Worm (Caenorhabditis elegans) whole organism, mixed stage, embryonic: ENCODE measurements around the gene T05C3.6.

Source experiments
- M03D4.4 ChIP-seq: sonication (generic microtip); optimal IDR thresholded peaks from 2 replicates; lab custom pipeline; 2017; ENCODE audit warnings: mild to moderate bottlenecking, missing genetic modification characterization, missing compliant biosample characterization
- bed-3 ChIP-seq: fragments of 200-800 bp; sonication (Bioruptor generic); optimal IDR thresholded peaks from 3 replicates; lab custom pipeline; 2018; ENCODE audit warnings: mild to moderate bottlenecking, missing genetic modification characterization, moderate library complexity, missing compliant biosample characterization
- blmp-1 ChIP-seq: fragments of 150-350 bp; optimal IDR thresholded peaks from 2 replicates; lab custom pipeline; 2014; ENCODE audit warnings: missing biosample characterization, missing genetic modification characterization
- ceh-43 ChIP-seq: fragments of 200-800 bp; sonication (Bioruptor generic); optimal IDR thresholded peaks from 2 replicates; lab custom pipeline; 2018; ENCODE audit warnings: mild to moderate bottlenecking, missing genetic modification characterization, moderate library complexity, missing compliant biosample characterization
- ceh-83 ChIP-seq: fragments of 200-800 bp; sonication (Bioruptor generic); optimal IDR thresholded peaks from 2 replicates; lab custom pipeline; 2018; ENCODE audit warnings: mild to moderate bottlenecking, missing genetic modification characterization, missing compliant biosample characterization
- cnd-1 ChIP-seq: fragments of 200-800 bp; sonication (Bioruptor generic); optimal IDR thresholded peaks from 2 replicates; lab custom pipeline; 2018; ENCODE audit warnings: mild to moderate bottlenecking, missing genetic modification characterization, missing compliant biosample characterization
- drap-1 ChIP-seq: fragments of 200-800 bp; sonication (Bioruptor generic); optimal IDR thresholded peaks from 3 replicates; lab custom pipeline; 2018; ENCODE audit warnings: mild to moderate bottlenecking, missing genetic modification characterization, missing compliant biosample characterization
- elt-1 ChIP-seq: sonication (generic microtip); optimal IDR thresholded peaks from 2 replicates; lab custom pipeline; 2017; ENCODE audit warnings: missing genetic modification characterization, mild to moderate bottlenecking, missing compliant biosample characterization, antibody characterized with exemption, moderate library complexity, borderline replicate concordance; ENCODE audit not compliant: insufficient read depth
- elt-3 ChIP-seq: fragments of 150-350 bp; optimal IDR thresholded peaks from 2 replicates; lab custom pipeline; 2014; ENCODE audit warnings: missing biosample characterization, missing genetic modification characterization
- flh-1 ChIP-seq: fragments of 200-800 bp; sonication (Bioruptor generic); optimal IDR thresholded peaks from 2 replicates; lab custom pipeline; 2018; ENCODE audit warnings: mild to moderate bottlenecking, missing genetic modification characterization, moderate library complexity, missing compliant biosample characterization
- ham-2 ChIP-seq: fragments of 200-800 bp; sonication (Bioruptor generic); optimal IDR thresholded peaks from 2 replicates; lab custom pipeline; 2018; ENCODE audit warnings: mild to moderate bottlenecking, missing genetic modification characterization, missing compliant biosample characterization
- hlh-1 ChIP-seq: fragments of 150-350 bp; optimal IDR thresholded peaks from 2 replicates; lab custom pipeline; 2014; ENCODE audit warnings: missing biosample characterization, missing genetic modification reagents, missing genetic modification characterization
- lin-13 ChIP-seq: fragments of 150-350 bp; optimal IDR thresholded peaks from 2 replicates; lab custom pipeline; 2014; ENCODE audit warnings: missing biosample characterization, missing genetic modification characterization
- lin-32 ChIP-seq: fragments of 200-800 bp; sonication (Bioruptor generic); optimal IDR thresholded peaks from 2 replicates; lab custom pipeline; 2018; ENCODE audit warnings: mild to moderate bottlenecking, missing genetic modification characterization, missing compliant biosample characterization
- lsy-2 ChIP-seq: fragments of 150-350 bp; optimal IDR thresholded peaks from 2 replicates; lab custom pipeline; 2014; ENCODE audit warnings: missing biosample characterization, missing genetic modification characterization
- mab-5 ChIP-seq: fragments of 150-350 bp; optimal IDR thresholded peaks from 2 replicates; lab custom pipeline; 2014; ENCODE audit warnings: missing biosample characterization, missing genetic modification characterization
- mep-1 ChIP-seq: fragments of 150-350 bp; optimal IDR thresholded peaks from 2 replicates; lab custom pipeline; 2017; ENCODE audit warnings: missing biosample characterization, missing genetic modification reagents, missing genetic modification characterization, inconsistent platforms
- mls-2 ChIP-seq: sonication (generic microtip); optimal IDR thresholded peaks from 2 replicates; lab custom pipeline; 2016; ENCODE audit warnings: mild to moderate bottlenecking, missing genetic modification characterization, moderate library complexity, missing compliant biosample characterization
- nhr-12 ChIP-seq: fragments of 150-350 bp; optimal IDR thresholded peaks from 2 replicates; lab custom pipeline; 2014; ENCODE audit warnings: missing biosample characterization, missing genetic modification characterization
- nhr-2 ChIP-seq: fragments of 150-350 bp; optimal IDR thresholded peaks from 2 replicates; lab custom pipeline; 2014; ENCODE audit warnings: missing biosample characterization, missing genetic modification characterization
- nhr-237 ChIP-seq: fragments of 150-350 bp; optimal IDR thresholded peaks from 2 replicates; lab custom pipeline; 2014; ENCODE audit warnings: missing biosample characterization, missing genetic modification characterization
- nhr-28 ChIP-seq: fragments of 150-350 bp; optimal IDR thresholded peaks from 2 replicates; lab custom pipeline; 2014; ENCODE audit warnings: missing biosample characterization, missing genetic modification characterization
- nhr-76 ChIP-seq: sonication (generic microtip); optimal IDR thresholded peaks from 2 replicates; lab custom pipeline; 2017; ENCODE audit warnings: missing biosample characterization, missing genetic modification characterization
- sem-2 ChIP-seq: fragments of 200-800 bp; sonication (Bioruptor generic); optimal IDR thresholded peaks from 2 replicates; lab custom pipeline; 2018; ENCODE audit warnings: mild to moderate bottlenecking, missing genetic modification characterization, missing compliant biosample characterization
- snpc-4 ChIP-seq: fragments of 150-350 bp; optimal IDR thresholded peaks from 2 replicates; lab custom pipeline; 2014; ENCODE audit warnings: missing biosample characterization, missing genetic modification characterization
- sptf-1 ChIP-seq: sonication (generic microtip); optimal IDR thresholded peaks from 2 replicates; lab custom pipeline; 2017; ENCODE audit warnings: mild to moderate bottlenecking, missing genetic modification characterization, moderate library complexity, missing compliant biosample characterization
- tbx-8 ChIP-seq: fragments of 200-800 bp; sonication (Bioruptor generic); optimal IDR thresholded peaks from 2 replicates; lab custom pipeline; 2018; ENCODE audit warnings: mild to moderate bottlenecking, missing genetic modification characterization, moderate library complexity, missing compliant biosample characterization
- unc-120 ChIP-seq: sonication (generic microtip); optimal IDR thresholded peaks from 2 replicates; lab custom pipeline; 2017; ENCODE audit warnings: missing genetic modification characterization, missing compliant biosample characterization; ENCODE audit not compliant: poor library complexity, severe bottlenecking
- unc-39 ChIP-seq: fragments of 150-350 bp; optimal IDR thresholded peaks from 2 replicates; lab custom pipeline; 2014; ENCODE audit warnings: missing biosample characterization, missing genetic modification characterization
- unc-62 ChIP-seq: fragments of 150-350 bp; optimal IDR thresholded peaks from 2 replicates; lab custom pipeline; 2014; ENCODE audit warnings: missing biosample characterization, missing genetic modification reagents, missing genetic modification characterization
- zip-8 ChIP-seq: fragments of 150-350 bp; optimal IDR thresholded peaks from 2 replicates; lab custom pipeline; 2014; ENCODE audit warnings: missing biosample characterization, missing genetic modification characterization

Gene T05C3.6

ce11 chrV:5487180-5487579 lies 3.1 kb upstream of the T05C3.6 start:
- TF ChIP-seq unc-120 (tag; lab: Kevin White, UChicago) (no peak), nhr-2 (tag; lab: Kevin White, UChicago) (no peak), lin-13 (tag; lab: Kevin White, UChicago) (no peak), mep-1 (tag; lab: Kevin White, UChicago) (no peak), elt-1 (no peak), nhr-237 (no peak), elt-3 (no peak), M03D4.4 (tag; lab: Kevin White, UChicago) (no peak), lsy-2 (tag; lab: Kevin White, UChicago) (no peak), blmp-1 (tag; lab: Kevin White, UChicago) (no peak), tbx-8 (GFP tag; lab: Kevin White, UChicago) (no peak)

- TF ChIP-seq ceh-83 (GFP tag; lab: Kevin White, UChicago): no peak
- TF ChIP-seq M03D4.4 (tag; lab: Kevin White, UChicago): no peak
- no peak for TF ChIP-seq mab-5 (tag; lab: Kevin White, UChicago)
- no peak for TF ChIP-seq unc-39 (tag; lab: Kevin White, UChicago)
- TF ChIP-seq mls-2: no peak
- TF ChIP-seq unc-120 (tag; lab: Kevin White, UChicago): no peak
- TF ChIP-seq blmp-1 (tag; lab: Kevin White, UChicago): no peak
- TF ChIP-seq sptf-1: no peak
- no peak for TF ChIP-seq ceh-43 (GFP tag; lab: Kevin White, UChicago)
- no peak for TF ChIP-seq flh-1 (GFP tag; lab: Kevin White, UChicago)
- no peak for TF ChIP-seq sem-2 (GFP tag; lab: Kevin White, UChicago)
- no peak for TF ChIP-seq zip-8 (tag; lab: Kevin White, UChicago)
- no peak for TF ChIP-seq lsy-2 (tag; lab: Kevin White, UChicago)
- TF ChIP-seq nhr-28 (tag; lab: Kevin White, UChicago): no peak
- TF ChIP-seq nhr-237: no peak
- no peak for TF ChIP-seq nhr-2 (tag; lab: Kevin White, UChicago)
- no peak for TF ChIP-seq snpc-4
- TF ChIP-seq elt-1: no peak
- TF ChIP-seq tbx-8 (GFP tag; lab: Kevin White, UChicago): no peak
- no peak for TF ChIP-seq nhr-12 (tag; lab: Kevin White, UChicago)
Measured at ce11 chrV:5488766-5489165, 1.5 kb upstream of the T05C3.6 start, which contains the start of gene grl-18. Gene grl-18, minus strand, starts transcription at chrV:5488866.

- no peak for TF ChIP-seq nhr-12 (tag; lab: Kevin White, UChicago)
- TF ChIP-seq sem-2 (GFP tag; lab: Kevin White, UChicago): no peak
- no peak for TF ChIP-seq tbx-8 (GFP tag; lab: Kevin White, UChicago)
- TF ChIP-seq zip-8 (tag; lab: Kevin White, UChicago): no peak
- no peak for TF ChIP-seq snpc-4
- no peak for TF ChIP-seq ceh-83 (GFP tag; lab: Kevin White, UChicago)
- no peak for TF ChIP-seq elt-1
- TF ChIP-seq drap-1 (GFP tag; lab: Kevin White, UChicago): no peak
- no peak for TF ChIP-seq nhr-28 (tag; lab: Kevin White, UChicago)
- TF ChIP-seq lin-13 (tag; lab: Kevin White, UChicago): no peak
- TF ChIP-seq blmp-1 (tag; lab: Kevin White, UChicago): no peak
- no peak for TF ChIP-seq nhr-76
- no peak for TF ChIP-seq flh-1 (GFP tag; lab: Kevin White, UChicago)
- no peak for TF ChIP-seq M03D4.4 (tag; lab: Kevin White, UChicago)
- TF ChIP-seq bed-3 (GFP tag; lab: Kevin White, UChicago): no peak
Measured at ce11 chrV:5493447-5493846, 3.2 kb downstream of the T05C3.6 start, which contains the start of gene T05C3.2. Gene T05C3.2, plus strand, starts transcription at chrV:5493747.

- TF ChIP-seq elt-3: no peak
- TF ChIP-seq blmp-1 (tag; lab: Kevin White, UChicago): no peak
- no peak for TF ChIP-seq lsy-2 (tag; lab: Kevin White, UChicago)
- TF ChIP-seq hlh-1: no peak
- TF ChIP-seq unc-62 (GFP tag; lab: Kevin White, UChicago): no peak
- TF ChIP-seq lin-32 (GFP tag; lab: Kevin White, UChicago): no peak
- no peak for TF ChIP-seq ham-2
- TF ChIP-seq elt-1: no peak
- no peak for TF ChIP-seq cnd-1 (tag; lab: Kevin White, UChicago)
- TF ChIP-seq flh-1 (GFP tag; lab: Kevin White, UChicago): no peak
- TF ChIP-seq, all 35 proteins: peak for 0
Measured at ce11 chrV:5499475-5499874, 9.2 kb downstream of the T05C3.6 start.
